Fruit fly (Drosophila melanogaster) Kc167 (cell line): ENCODE results near the gene Ttc26.

Experiments
- Myc ChIP-seq: fragments of >200 bp; optimal IDR thresholded peaks from 2 replicates; lab custom pipeline; 2017; ENCODE audit warnings: missing external identifiers
- Sin3A ChIP-seq: fragments of >200 bp; optimal IDR thresholded peaks from 2 replicates; lab custom pipeline; 2018; ENCODE audit warnings: missing external identifiers
- h ChIP-seq: fragments of >200 bp; optimal IDR thresholded peaks from 3 replicates; lab custom pipeline; 2018; ENCODE audit warnings: missing external identifiers
- insv ChIP-seq: fragments of >200 bp; optimal IDR thresholded peaks from 3 replicates; lab custom pipeline; 2018; ENCODE audit warnings: missing external identifiers
- psq ChIP-seq: fragments of >200 bp; optimal IDR thresholded peaks from 2 replicates; lab custom pipeline; 2017; ENCODE audit warnings: missing external identifiers
- ttk ChIP-seq: sonication (Bioruptor generic); optimal IDR thresholded peaks from 2 replicates; lab custom pipeline; 2017; ENCODE audit warnings: missing external identifiers

Ttc26 gene

DNA sequence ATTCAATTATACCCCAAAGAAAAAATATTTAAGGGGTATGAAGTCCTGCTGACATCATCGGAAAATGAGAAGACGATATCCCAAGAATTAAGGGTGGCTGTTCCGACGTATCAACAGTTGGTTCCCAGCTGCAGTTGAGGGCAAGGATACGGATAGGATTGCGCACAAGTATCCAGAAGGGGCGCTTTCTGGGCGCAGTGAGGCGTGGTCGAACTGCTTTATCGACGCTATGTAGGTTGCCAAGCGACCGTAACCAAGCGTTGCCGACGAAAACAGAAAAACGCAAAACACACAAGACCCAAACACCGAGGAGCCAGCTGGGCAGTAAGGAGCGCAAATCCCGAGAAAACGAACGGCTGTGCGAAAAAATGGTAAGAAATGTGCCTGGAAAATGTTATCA, at the start of gene Ttc26:
TSS of gene Ttc26 (plus strand) at position 289 of the 400 bp plus-strand sequence.
- TF ChIP-seq Sin3A (lab: Kevin White, UChicago) (no peak), psq (no peak), Myc (no peak), insv (lab: Kevin White, UChicago) (no peak), ttk (no peak), h (no peak)

DNA sequence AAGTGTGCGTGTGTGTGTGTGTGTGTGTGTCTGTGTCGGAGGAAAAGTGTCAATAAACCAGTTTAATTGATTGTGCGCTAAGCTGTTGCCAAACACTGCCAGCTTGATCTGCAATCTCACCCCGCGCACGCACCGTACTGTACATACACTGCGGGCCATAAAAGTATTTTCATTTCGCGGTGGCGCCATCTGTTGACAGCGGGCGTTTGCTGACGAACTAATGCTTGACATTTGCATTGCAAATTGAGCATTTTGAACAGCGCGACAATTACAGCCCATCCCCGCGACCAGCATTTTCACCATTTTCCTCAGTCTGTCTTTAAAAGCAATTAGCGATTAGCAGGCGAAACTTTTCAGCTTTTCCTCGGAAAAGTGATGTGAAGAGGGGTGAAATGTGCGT, 43.6 kb upstream of the Ttc26 start:
- TF ChIP-seq Myc = no peak
- no peak for TF ChIP-seq Sin3A (lab: Kevin White, UChicago)
- TF ChIP-seq ttk = no peak
- TF ChIP-seq psq = no peak
- TF ChIP-seq h = no peak

DNA sequence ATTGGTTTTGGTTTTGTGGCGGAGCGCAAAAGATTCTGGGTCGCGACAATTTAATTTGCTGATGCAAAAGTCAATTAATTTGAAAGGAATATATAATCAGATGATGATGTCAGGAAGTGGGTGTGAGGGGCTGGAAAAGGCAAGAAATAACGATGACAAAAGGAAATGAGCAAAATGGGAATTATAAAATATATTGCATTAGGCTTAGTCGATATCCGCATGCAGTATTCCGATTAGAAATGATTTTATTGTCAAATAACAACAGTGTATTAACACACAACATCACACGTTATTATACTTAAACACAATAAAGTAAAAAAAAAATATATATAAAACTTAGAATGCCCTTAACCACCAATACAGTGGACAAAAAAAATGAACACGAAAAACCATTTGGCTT, 42.8 kb upstream of the Ttc26 start, which contains the start of gene CG34274:
TSS of gene CG34274 (plus strand) at position 301 of the 400 bp plus-strand sequence.
- no peak for TF ChIP-seq insv (lab: Kevin White, UChicago)
- TF ChIP-seq Myc = no peak
- TF ChIP-seq h = no peak
- TF ChIP-seq psq = no peak
- no peak for TF ChIP-seq Sin3A (lab: Kevin White, UChicago)
- TF ChIP-seq ttk = no peak

DNA sequence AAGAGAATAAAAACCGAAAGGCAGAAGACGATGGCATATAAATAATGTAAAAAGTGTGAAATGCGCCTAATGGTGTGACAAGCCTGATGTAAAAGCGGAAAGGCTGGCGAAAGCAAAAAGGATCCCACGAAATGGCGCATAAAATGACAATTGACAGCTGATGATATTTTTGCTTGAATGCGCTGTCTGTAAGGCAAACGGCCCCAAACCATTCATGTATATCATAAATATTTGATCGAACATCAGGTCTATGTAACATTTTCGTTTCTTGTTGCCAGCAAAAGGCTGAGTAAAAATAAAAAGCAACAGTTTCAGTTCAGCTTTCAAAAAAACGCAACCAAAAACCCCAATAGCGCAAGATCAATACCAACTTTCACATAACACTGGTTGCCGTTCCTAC, 29.9 kb upstream of the Ttc26 start, which contains the start of gene CG4520:
TSS of gene CG4520 (plus strand) at position 301 of the 400 bp plus-strand sequence.
- no peak for TF ChIP-seq Myc
- TF ChIP-seq h = no peak
- TF ChIP-seq ttk = no peak
- no peak for TF ChIP-seq insv (lab: Kevin White, UChicago)
- TF ChIP-seq psq = no peak
- TF ChIP-seq Sin3A (lab: Kevin White, UChicago) = no peak

DNA sequence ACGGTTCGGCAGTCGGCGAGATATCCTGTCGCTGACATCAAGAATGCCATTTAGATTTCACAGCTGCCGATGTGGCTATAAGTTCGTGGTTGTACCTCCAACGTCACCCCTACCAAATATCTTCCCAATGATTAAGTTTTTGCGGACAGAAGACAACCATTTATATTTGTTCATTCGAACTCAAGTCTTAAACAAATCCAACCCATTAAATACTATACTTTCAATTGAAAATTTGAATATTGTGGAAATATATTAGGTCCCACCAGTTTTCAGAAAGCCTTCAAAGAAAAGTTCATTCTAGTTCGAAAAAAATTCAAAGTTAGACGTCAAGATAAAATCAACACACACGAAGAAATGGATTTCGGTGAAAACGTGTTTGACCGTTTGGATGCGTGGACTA, 11.4 kb upstream of the Ttc26 start, which contains the start of gene CG12784:
TSS of gene CG12784 (plus strand) at position 301 of the 400 bp plus-strand sequence.
- no peak for TF ChIP-seq h
- TF ChIP-seq ttk = no peak
- no peak for TF ChIP-seq psq
- no peak for TF ChIP-seq Sin3A (lab: Kevin White, UChicago)

DNA sequence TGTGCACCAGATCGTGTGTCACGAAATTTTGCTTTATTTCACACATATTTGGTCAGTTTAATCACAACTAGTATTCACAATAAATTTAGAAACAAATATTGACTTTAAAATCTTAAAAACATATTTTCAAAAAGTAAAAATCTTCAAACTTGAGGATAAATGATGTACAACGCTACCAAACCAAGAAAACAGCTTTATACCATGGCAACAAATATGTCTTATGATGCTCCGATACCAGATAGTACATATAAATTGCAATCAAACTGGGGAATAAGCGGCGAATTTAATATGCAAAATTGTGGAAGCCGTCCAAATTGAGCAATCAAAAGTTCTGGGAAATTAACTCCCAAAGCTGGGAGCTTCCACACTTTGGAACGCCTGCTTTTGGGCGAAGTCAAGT, 6.9 kb upstream of the Ttc26 start, which contains the start of gene CG5623:
TSS of gene CG5623 (minus strand) at position 101 of the 400 bp plus-strand sequence.
- TF ChIP-seq insv (lab: Kevin White, UChicago) (no peak), psq (no peak), Sin3A (lab: Kevin White, UChicago) (no peak), Myc (no peak), ttk (no peak), h (no peak)

DNA sequence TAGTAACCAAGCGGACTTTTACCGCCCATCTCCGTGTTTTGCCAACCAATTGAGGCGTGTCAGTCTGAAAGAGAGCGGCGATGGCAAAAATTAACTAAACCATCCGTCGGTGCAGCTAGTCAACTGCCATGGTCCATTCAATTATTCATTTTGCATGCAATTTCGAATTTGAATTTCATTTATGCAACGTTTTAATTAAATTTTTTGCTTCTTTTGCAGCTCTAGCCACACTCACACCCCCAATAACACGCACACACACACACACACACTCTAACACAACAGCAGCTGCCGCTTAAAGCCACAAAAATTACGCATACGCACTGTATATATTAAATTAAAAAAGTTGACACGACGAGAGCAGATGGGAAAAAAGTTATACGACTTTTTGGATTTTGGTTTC, 5.3 kb upstream of the Ttc26 start:
- TF ChIP-seq Sin3A (lab: Kevin White, UChicago) (no peak), Myc (no peak), psq (no peak), h (no peak), ttk (no peak), insv (lab: Kevin White, UChicago) (no peak)

DNA sequence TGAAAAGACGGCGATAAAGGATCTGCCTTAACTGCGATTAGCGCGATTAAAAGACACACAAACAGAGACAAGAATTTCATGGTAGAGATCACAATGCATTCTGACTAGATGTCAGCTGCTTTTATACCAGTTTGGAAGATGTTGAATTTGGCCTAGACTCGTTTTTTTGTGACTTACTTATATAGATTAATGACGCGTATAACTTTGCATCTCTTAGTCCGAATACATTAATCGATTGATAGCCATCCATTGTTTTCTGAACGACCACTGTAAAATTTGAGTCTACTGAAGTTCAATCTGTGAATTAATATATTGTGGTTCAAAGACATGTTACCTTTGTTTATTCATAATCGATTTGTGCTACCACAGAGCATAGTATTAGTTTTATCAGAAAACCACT, 1.0 kb downstream of the Ttc26 start, which contains the start of gene CG45207:
TSS of gene CG45207 (minus strand) at position 101 of the 400 bp plus-strand sequence.
- TF ChIP-seq ttk (no peak), h (no peak), Sin3A (lab: Kevin White, UChicago) (no peak), psq (no peak), Myc (no peak), insv (lab: Kevin White, UChicago) (no peak)

DNA sequence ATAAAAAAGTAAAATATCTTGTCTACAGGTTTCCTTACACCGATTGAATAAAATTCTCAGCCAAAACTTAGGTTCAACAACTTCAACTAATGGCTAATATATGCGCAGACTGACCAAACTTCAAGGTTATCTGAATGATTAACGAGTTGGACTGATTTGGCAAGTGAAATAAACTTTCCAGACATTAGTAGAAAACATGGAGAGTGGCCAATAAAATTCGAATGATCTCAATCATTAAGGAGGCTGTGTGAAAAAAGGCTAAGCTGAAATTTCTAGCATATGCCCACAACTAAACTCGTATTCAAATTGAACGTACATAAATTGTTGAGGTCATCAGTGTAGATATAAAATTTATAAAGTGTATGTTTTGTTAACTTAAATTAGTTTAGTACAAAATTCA, 5.3 kb downstream of the Ttc26 start, which contains the start of gene CG5614:
TSS of gene CG5614 (plus strand) at position 301 of the 400 bp plus-strand sequence.
- TF ChIP-seq Myc = no peak
- TF ChIP-seq h = no peak
- no peak for TF ChIP-seq psq
- TF ChIP-seq insv (lab: Kevin White, UChicago) = no peak
- TF ChIP-seq Sin3A (lab: Kevin White, UChicago) = no peak
- TF ChIP-seq ttk = no peak

DNA sequence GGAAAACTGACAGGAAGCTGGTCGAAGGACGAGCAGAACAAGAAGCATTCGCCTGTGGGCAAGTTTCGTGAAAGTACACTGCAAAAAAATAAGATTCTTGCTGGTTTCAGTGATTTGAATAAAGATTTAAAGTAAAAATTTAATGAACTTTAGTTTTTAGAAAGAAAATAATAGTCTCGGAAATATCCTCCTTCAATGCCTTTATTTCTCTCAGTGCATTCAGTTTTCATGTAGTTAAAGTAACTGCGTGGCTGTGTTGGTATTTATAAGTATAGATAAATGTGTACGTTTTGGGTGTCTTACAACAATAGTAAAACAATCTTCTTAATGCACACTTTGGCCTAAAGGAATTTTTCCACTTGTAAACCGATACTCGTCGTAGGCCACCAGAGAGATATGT, 10.1 kb downstream of the Ttc26 start:
- TF ChIP-seq Myc (no peak), insv (lab: Kevin White, UChicago) (no peak), Sin3A (lab: Kevin White, UChicago) (no peak), psq (no peak), h (no peak), ttk (no peak)

DNA sequence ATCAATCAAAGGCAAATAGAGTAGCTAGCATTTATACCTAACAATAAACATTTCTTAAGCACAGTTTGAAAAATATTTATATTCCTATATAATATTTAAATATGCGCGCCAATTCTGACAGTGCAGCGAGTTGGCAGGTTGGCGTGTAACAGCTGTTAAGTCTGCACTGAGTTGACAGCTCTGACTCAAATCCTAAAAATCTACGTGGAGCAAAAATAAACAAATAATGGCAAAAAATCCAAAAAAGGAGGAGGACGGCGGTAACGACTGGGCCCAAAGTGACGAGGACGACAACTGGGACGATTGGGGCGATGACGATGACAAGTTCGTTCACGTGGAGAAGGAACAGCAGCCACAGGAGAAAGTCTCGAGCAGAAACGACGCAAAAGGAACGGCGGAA, 12.3 kb downstream of the Ttc26 start, which contains the start of gene CG9590:
TSS of gene CG9590 (plus strand) at position 166 of the 400 bp plus-strand sequence.
- no peak for TF ChIP-seq ttk
- no peak for TF ChIP-seq h
- TF ChIP-seq Sin3A (lab: Kevin White, UChicago) = no peak
- no peak for TF ChIP-seq Myc
- TF ChIP-seq psq = no peak
- no peak for TF ChIP-seq insv (lab: Kevin White, UChicago)

DNA sequence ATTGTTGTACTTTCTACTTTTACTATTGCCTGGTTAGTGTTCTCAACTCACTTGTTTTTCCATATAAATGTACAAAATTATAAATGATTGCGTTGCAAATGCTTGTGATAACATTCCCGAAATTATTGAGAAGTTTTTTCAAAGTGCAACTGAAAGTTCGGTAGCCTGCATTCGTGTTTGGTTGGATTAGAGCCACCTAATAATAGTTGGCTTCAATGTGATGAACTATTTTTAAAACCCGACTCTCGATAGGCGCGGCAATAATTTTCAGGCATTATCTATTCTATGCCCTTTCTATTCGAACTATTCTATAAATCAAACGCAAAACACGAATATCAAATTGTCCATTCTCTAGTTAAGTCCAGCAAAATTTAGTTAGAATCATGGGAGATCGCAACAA, 14.0 kb downstream of the Ttc26 start, which contains the start of gene Uros2:
TSS of gene Uros2 (plus strand) at position 301 of the 400 bp plus-strand sequence.
- no peak for TF ChIP-seq ttk
- no peak for TF ChIP-seq psq
- TF ChIP-seq h = no peak
- TF ChIP-seq Myc = no peak
- no peak for TF ChIP-seq insv (lab: Kevin White, UChicago)
- no peak for TF ChIP-seq Sin3A (lab: Kevin White, UChicago)

DNA sequence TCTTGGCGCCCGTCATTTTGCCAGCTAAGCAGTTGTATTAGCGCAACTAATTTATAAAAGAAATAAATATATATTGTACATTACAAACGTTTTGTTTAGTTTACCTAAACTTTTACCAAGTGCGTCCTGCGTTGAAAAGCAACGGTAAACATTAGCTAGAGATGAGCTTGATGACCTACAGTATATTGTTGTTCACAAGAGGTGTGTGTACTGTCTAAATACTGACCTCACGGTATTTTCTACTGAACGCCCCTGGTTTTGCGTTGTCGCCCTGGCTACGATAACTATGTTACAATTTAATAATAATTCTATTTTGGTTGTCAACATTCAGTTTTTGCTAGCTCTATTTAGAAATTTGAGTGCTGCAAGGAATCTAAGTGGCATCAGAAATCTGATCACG, 18.2 kb downstream of the Ttc26 start, which contains the start of gene Acyp2:
TSS of gene Acyp2 (plus strand) at position 262 of the 400 bp plus-strand sequence.
- TF ChIP-seq insv (lab: Kevin White, UChicago) (no peak), Myc (no peak), h (no peak), Sin3A (lab: Kevin White, UChicago) (no peak), ttk (no peak), psq (no peak)

DNA sequence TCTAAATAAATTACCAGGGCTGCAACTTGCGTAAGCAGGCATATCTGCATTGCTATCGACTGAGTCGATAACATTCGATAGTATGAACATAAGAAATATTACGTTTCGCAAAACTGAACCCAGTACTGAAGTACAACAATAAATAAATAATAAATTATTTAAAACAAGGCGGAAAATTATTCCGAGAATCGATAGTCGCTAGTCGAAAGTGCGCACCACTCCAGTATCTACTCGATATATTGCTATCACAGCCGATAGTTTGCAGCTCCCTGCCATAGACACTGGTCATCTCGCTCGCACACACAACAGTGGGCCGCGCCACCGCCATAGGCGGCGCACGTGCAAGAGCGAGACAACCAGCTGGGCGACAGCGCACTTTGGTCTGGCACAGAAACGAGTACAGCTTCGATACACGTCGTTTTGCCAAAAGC, 19.2 kb downstream of the Ttc26 start, which contains the start of gene nsl1:
TSS of gene nsl1 (plus strand) at position 411 of the 431 bp plus-strand sequence.
- no peak for TF ChIP-seq ttk
- TF ChIP-seq h = no peak
- no peak for TF ChIP-seq Sin3A (lab: Kevin White, UChicago)
- TF ChIP-seq Myc = no peak
- no peak for TF ChIP-seq psq
- TF ChIP-seq insv (lab: Kevin White, UChicago) = no peak
